Worm (Caenorhabditis elegans): ENCODE data around the gene cdk-12.

The cdk-12 gene

ce11 chrIII:4332543-4333042 lies at the start of gene cdk-12:
Gene cdk-12, plus strand, starts transcription at chrIII:4332992.
- TF ChIP-seq dao-5 (tag; optimal IDR thresholded peaks at IDR 0.05): no peak
- TF ChIP-seq W03F9.2 (tag; optimal IDR thresholded peaks at IDR 0.05): peak; percentile 67
- no peak for TF ChIP-seq him-1 (tag; optimal IDR thresholded peaks at IDR 0.05)

ce11 chrIII:4283175-4283574 lies 49.6 kb upstream of the cdk-12 start:
- TF ChIP-seq W03F9.2 (tag; optimal IDR thresholded peaks at IDR 0.05) (no peak), him-1 (tag; optimal IDR thresholded peaks at IDR 0.05) (no peak), dao-5 (tag; optimal IDR thresholded peaks at IDR 0.05) (no peak)

ce11 chrIII:4284732-4285165 lies 48.0 kb upstream of the cdk-12 start:
- TF ChIP-seq him-1 (tag; optimal IDR thresholded peaks at IDR 0.05): no peak
- peak; percentile 50 for TF ChIP-seq W03F9.2 (tag; optimal IDR thresholded peaks at IDR 0.05)
- TF ChIP-seq dao-5 (tag; optimal IDR thresholded peaks at IDR 0.05): no peak

- TF ChIP-seq W03F9.2 (tag; optimal IDR thresholded peaks at IDR 0.05): no peak
- TF ChIP-seq him-1 (tag; optimal IDR thresholded peaks at IDR 0.05): no peak
- TF ChIP-seq dao-5 (tag; optimal IDR thresholded peaks at IDR 0.05): no peak
These were observed 45.4 kb upstream of the cdk-12 start, which contains the start of gene R10E4.3 for ce11 chrIII:4287379-4287778. Gene R10E4.3, minus strand, starts transcription at chrIII:4287479.

ce11 chrIII:4289952-4290351 lies 42.8 kb upstream of the cdk-12 start:
- TF ChIP-seq dao-5 (tag; optimal IDR thresholded peaks at IDR 0.05): no peak
- TF ChIP-seq W03F9.2 (tag; optimal IDR thresholded peaks at IDR 0.05): no peak
- no peak for TF ChIP-seq him-1 (tag; optimal IDR thresholded peaks at IDR 0.05)

- TF ChIP-seq W03F9.2 (tag; optimal IDR thresholded peaks at IDR 0.05): peak; percentile 69
- TF ChIP-seq dao-5 (tag; optimal IDR thresholded peaks at IDR 0.05): no peak
- TF ChIP-seq him-1 (tag; optimal IDR thresholded peaks at IDR 0.05): no peak
These were observed 41.5 kb upstream of the cdk-12 start, which contains the start of gene mcm-5 for ce11 chrIII:4291216-4291691. Gene mcm-5, minus strand, starts transcription at chrIII:4291266.

ce11 chrIII:4293108-4293507 lies 39.7 kb upstream of the cdk-12 start, which contains the start of gene R10E4.6:
Gene R10E4.6, plus strand, starts transcription at chrIII:4293408.
- TF ChIP-seq him-1 (tag; optimal IDR thresholded peaks at IDR 0.05) (no peak), dao-5 (tag; optimal IDR thresholded peaks at IDR 0.05) (no peak), W03F9.2 (tag; optimal IDR thresholded peaks at IDR 0.05) (no peak)

- TF ChIP-seq him-1 (tag; optimal IDR thresholded peaks at IDR 0.05): no peak
- no peak for TF ChIP-seq W03F9.2 (tag; optimal IDR thresholded peaks at IDR 0.05)
- TF ChIP-seq dao-5 (tag; optimal IDR thresholded peaks at IDR 0.05): no peak
These were observed 38.5 kb upstream of the cdk-12 start, which contains the start of the genes nth-1 and R10E4.7 for ce11 chrIII:4294153-4294862. Gene nth-1, minus strand, starts transcription at chrIII:4294253. Gene R10E4.7, plus strand, starts transcription at chrIII:4294812.

- TF ChIP-seq him-1 (tag; optimal IDR thresholded peaks at IDR 0.05) (no peak), dao-5 (tag; optimal IDR thresholded peaks at IDR 0.05) (no peak), W03F9.2 (tag; optimal IDR thresholded peaks at IDR 0.05) (no peak)
These were observed 31.7 kb upstream of the cdk-12 start, which contains the start of gene R10E4.11 for ce11 chrIII:4300989-4301498. Gene R10E4.11, minus strand, starts transcription at chrIII:4301039.

ce11 chrIII:4302293-4302692 lies 30.5 kb upstream of the cdk-12 start, which contains the start of gene R10E4.9:
Gene R10E4.9, minus strand, starts transcription at chrIII:4302393.
- no peak for TF ChIP-seq him-1 (tag; optimal IDR thresholded peaks at IDR 0.05)

ce11 chrIII:4302780-4303179 lies 30.0 kb upstream of the cdk-12 start:
- TF ChIP-seq him-1 (tag; optimal IDR thresholded peaks at IDR 0.05): no peak
- no peak for TF ChIP-seq dao-5 (tag; optimal IDR thresholded peaks at IDR 0.05)
- TF ChIP-seq W03F9.2 (tag; optimal IDR thresholded peaks at IDR 0.05): no peak

ce11 chrIII:4309303-4309702 lies 23.5 kb upstream of the cdk-12 start:
- no peak for TF ChIP-seq him-1 (tag; optimal IDR thresholded peaks at IDR 0.05)
- TF ChIP-seq W03F9.2 (tag; optimal IDR thresholded peaks at IDR 0.05): no peak
- no peak for TF ChIP-seq dao-5 (tag; optimal IDR thresholded peaks at IDR 0.05)

- TF ChIP-seq dao-5 (tag; optimal IDR thresholded peaks at IDR 0.05): no peak
- TF ChIP-seq W03F9.2 (tag; optimal IDR thresholded peaks at IDR 0.05): peak; percentile 50
These were observed 19.5 kb upstream of the cdk-12 start, which contains the start of the genes evl-14 and dcn-1 for ce11 chrIII:4313061-4313962. Gene evl-14, minus strand, starts transcription at chrIII:4313128. Gene dcn-1, plus strand, starts transcription at chrIII:4313912.
